Worm (Caenorhabditis elegans): ENCODE measurements around the gene srh-245.
A peak's percentile ranks its signal among the peaks of the same experiment; 100 is the strongest.

Gene srh-245

DNA sequence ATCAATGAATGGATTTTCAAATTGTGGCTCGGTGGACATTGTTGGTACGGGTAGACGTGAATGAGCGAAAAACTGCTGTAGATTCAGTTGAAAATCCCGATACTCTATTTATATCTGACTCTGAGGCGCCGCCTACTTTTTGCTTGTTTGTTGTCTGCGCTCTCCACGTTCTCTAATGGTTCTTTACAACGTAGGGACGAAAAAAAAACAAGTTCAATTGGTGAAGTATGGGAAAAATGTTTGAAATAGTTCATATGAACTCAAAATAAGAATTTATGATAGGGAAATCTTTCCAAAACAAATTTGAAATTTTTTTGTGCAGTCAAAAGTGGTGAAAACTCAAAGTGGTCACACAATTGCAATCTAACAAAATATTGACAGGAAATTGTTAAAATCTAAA, 20.9 kb downstream of the srh-245 start, which contains the start of gene F48G7.10:
Gene F48G7.10, minus strand, starts transcription at position 101 of the 400 bp plus-strand sequence.
- TF ChIP-seq fos-1 (tag; optimal IDR thresholded peaks at IDR 0.05) (no peak), nhr-28 (tag; optimal IDR thresholded peaks at IDR 0.05) (no peak), daf-12 (tag; optimal IDR thresholded peaks at IDR 0.05) (no peak), jun-1 (tag; optimal IDR thresholded peaks at IDR 0.05) (no peak), nhr-76 (tag; optimal IDR thresholded peaks at IDR 0.05) (no peak), snpc-4 (tag; optimal IDR thresholded peaks at IDR 0.05) (no peak)

DNA sequence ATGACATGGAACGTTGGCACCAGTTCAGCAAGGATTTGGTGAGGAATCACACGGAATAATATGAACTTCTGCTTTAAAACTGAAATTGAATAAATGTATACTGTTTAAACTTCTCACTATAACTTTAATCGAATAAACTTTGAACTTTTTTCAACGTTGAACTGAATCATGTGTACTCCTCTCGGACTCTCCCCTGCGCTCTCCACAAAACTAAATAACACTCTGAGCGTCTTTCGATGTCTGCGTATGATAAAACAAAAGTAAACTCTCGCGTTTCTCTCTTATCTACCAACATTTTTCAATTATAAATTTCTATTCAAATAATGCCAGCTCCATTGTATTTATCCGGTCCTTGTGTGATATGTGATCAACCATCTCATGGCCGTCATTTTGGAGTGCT, 23.9 kb downstream of the srh-245 start:
- TF ChIP-seq nhr-28 (tag; optimal IDR thresholded peaks at IDR 0.05) = no peak
- no peak for TF ChIP-seq lsy-12 (tag; optimal IDR thresholded peaks at IDR 0.05)
- TF ChIP-seq snpc-4 (tag; optimal IDR thresholded peaks at IDR 0.05) = peak; percentile 8
- peak; percentile 59 for TF ChIP-seq pha-4 (tag; optimal IDR thresholded peaks at IDR 0.05)
- peak; percentile 10 for TF ChIP-seq pqm-1 (tag; optimal IDR thresholded peaks at IDR 0.05)
- TF ChIP-seq elt-2 (tag; optimal IDR thresholded peaks at IDR 0.05) = peak; percentile 25
- no peak for TF ChIP-seq ceh-9 (tag; optimal IDR thresholded peaks at IDR 0.05)

DNA sequence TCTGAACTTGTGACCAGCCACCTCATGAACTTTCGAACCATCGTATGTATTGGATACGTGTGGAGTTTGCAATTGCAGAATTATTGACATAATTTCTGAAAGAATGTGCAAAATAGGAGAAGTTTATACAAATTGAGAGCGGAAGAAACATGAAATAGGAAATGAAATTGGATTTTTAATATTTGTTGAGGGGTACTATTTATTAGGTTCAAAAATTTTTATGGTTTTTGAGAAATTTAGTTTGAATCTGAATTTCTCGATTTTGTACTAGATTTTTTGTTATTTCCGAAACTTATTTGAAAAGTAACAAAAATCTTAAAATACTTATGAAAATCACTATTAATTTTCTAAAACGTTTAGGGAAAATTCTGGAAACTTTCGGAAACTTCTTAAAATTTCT, 27.2 kb downstream of the srh-245 start, which contains the start of gene F48G7.9:
Gene F48G7.9, minus strand, starts transcription at position 101 of the 400 bp plus-strand sequence.
- TF ChIP-seq daf-12 (tag; optimal IDR thresholded peaks at IDR 0.05) (no peak), sea-2 (GFP tag; optimal IDR thresholded peaks at IDR 0.05) (no peak), aly-2 (tag; optimal IDR thresholded peaks at IDR 0.05) (no peak), nhr-25 (tag; optimal IDR thresholded peaks at IDR 0.05) (no peak), lin-15B (tag; optimal IDR thresholded peaks at IDR 0.05) (no peak), ztf-11 (tag; optimal IDR thresholded peaks at IDR 0.05) (no peak), elt-1 (tag; optimal IDR thresholded peaks at IDR 0.05) (no peak)

DNA sequence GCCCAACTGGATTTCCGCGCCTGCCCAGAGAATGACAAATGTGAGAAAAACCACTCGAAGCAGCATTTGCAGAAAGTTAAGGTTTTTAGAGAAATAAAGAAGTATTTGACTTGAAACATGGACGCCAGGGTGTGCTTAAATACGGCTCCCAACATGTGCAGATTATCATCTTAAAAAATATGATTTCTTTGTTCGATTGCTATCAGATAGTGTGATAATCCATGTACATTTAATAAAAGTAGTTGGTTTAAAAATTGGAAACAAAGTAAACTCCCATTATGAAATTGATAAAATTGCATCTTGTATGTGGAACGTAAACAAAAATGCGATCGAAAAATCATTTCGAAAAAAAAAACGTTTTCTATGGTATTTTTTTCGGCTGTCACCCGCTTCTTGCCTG, 28.1 kb downstream of the srh-245 start, which contains the start of gene F48G7.8:
Gene F48G7.8, minus strand, starts transcription at position 101 of the 400 bp plus-strand sequence.
- TF ChIP-seq ztf-4 (tag; optimal IDR thresholded peaks at IDR 0.05) (no peak), ZK546.5 (tag; optimal IDR thresholded peaks at IDR 0.05) (no peak), nhr-67 (tag; optimal IDR thresholded peaks at IDR 0.05) (no peak), egl-27 (tag; optimal IDR thresholded peaks at IDR 0.05) (no peak), egl-5 (tag; optimal IDR thresholded peaks at IDR 0.05) (no peak), ceh-82 (tag; optimal IDR thresholded peaks at IDR 0.05) (no peak), skn-1 (tag; optimal IDR thresholded peaks at IDR 0.05) (no peak), ceh-28 (tag; optimal IDR thresholded peaks at IDR 0.05) (no peak)

DNA sequence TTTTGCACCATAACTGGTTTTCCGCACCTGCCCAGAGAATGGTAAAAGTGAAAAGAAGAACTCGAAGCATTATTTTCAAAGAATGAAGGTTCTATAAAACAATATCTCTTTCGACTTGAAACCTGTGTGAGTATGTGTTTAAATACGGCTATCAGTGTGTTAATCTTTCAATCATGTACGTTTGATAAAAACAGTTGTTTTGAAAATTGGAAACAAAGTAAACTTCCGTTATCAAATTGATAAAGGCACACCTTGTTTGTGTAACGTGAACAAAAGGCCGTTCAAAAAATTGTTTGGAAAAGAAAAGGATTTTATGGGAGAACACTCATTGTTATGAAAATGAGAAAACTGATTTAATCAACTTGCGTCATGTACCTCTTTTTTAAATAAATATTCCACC, 29.4 kb downstream of the srh-245 start, which contains the start of gene F48G7.7:
Gene F48G7.7, minus strand, starts transcription at position 101 of the 400 bp plus-strand sequence.
- no peak for TF ChIP-seq R02D3.7 (tag; optimal IDR thresholded peaks at IDR 0.05)
- TF ChIP-seq nhr-28 (tag; optimal IDR thresholded peaks at IDR 0.05) = no peak
- TF ChIP-seq eor-1 (tag; optimal IDR thresholded peaks at IDR 0.05) = no peak
- TF ChIP-seq nhr-77 (tag; optimal IDR thresholded peaks at IDR 0.05) = no peak
- TF ChIP-seq skn-1 (tag; optimal IDR thresholded peaks at IDR 0.05) = no peak
- no peak for TF ChIP-seq fkh-2 (tag; optimal IDR thresholded peaks at IDR 0.05)
- TF ChIP-seq elt-3 (tag; optimal IDR thresholded peaks at IDR 0.05) = no peak
- TF ChIP-seq ztf-11 (tag; optimal IDR thresholded peaks at IDR 0.05) = no peak
- TF ChIP-seq ceh-9 (tag; optimal IDR thresholded peaks at IDR 0.05) = no peak
- TF ChIP-seq ceh-16 (tag; optimal IDR thresholded peaks at IDR 0.05) = no peak
- TF ChIP-seq ama-1 (optimal IDR thresholded peaks at IDR 0.05) = no peak
- no peak for TF ChIP-seq egl-5 (tag; optimal IDR thresholded peaks at IDR 0.05)
- no peak for TF ChIP-seq pha-4 (tag; optimal IDR thresholded peaks at IDR 0.05)
- no peak for TF ChIP-seq snpc-4 (tag; optimal IDR thresholded peaks at IDR 0.05)
- TF ChIP-seq pqm-1 (tag; optimal IDR thresholded peaks at IDR 0.05) = no peak
- no peak for TF ChIP-seq lin-39 (tag; optimal IDR thresholded peaks at IDR 0.05)
- TF ChIP-seq tbx-2 (tag; optimal IDR thresholded peaks at IDR 0.05) = no peak
- no peak for TF ChIP-seq zag-1 (tag; optimal IDR thresholded peaks at IDR 0.05)

DNA sequence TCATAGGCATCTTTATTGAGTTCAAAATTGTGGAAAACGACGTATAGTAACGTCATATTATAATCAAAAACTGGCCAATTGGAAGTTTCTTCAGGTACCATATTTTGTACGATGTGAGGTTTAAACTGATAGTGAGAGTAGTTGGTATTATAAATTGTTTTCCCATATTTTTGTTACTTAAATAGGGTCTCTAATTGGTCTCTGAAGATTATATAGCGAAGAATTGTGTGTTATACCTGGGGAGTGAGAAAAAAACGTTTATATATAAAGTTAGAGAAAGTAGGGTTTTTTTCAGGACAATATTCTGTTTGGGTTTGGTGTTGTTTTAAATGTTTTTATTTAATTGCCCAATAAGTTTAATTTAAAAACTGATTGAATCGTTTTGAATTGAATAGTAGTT, 30.8 kb downstream of the srh-245 start, which contains the start of gene srt-17:
Gene srt-17, minus strand, starts transcription at position 101 of the 400 bp plus-strand sequence.
- TF ChIP-seq egl-5 (tag; optimal IDR thresholded peaks at IDR 0.05) (no peak), jun-1 (tag; optimal IDR thresholded peaks at IDR 0.05) (no peak), nfya-1 (tag; optimal IDR thresholded peaks at IDR 0.05; ENCODE audit: insufficient read depth) (no peak), ama-1 (optimal IDR thresholded peaks at IDR 0.05) (no peak), nhr-43 (tag; optimal IDR thresholded peaks at IDR 0.05; ENCODE audit: poor library complexity, severe bottlenecking) (no peak), nhr-12 (tag; optimal IDR thresholded peaks at IDR 0.05) (no peak), nhr-237 (tag; optimal IDR thresholded peaks at IDR 0.05) (no peak)

Measured in whole organism, L3 larva.